Worm (Caenorhabditis elegans) whole organism, L3 larva: ENCODE measurements around the gene Y38H8A.7.

ENCODE experiments used
- ceh-9 ChIP-seq: sonication (generic microtip); optimal IDR thresholded peaks from 2 replicates; lab custom pipeline; 2018; ENCODE audit warnings: missing biosample characterization, missing genetic modification characterization
- daf-12 ChIP-seq: fragments of 150-350 bp; optimal IDR thresholded peaks from 2 replicates; lab custom pipeline; 2014; ENCODE audit warnings: missing biosample characterization, missing genetic modification reagents, missing genetic modification characterization

DNA sequence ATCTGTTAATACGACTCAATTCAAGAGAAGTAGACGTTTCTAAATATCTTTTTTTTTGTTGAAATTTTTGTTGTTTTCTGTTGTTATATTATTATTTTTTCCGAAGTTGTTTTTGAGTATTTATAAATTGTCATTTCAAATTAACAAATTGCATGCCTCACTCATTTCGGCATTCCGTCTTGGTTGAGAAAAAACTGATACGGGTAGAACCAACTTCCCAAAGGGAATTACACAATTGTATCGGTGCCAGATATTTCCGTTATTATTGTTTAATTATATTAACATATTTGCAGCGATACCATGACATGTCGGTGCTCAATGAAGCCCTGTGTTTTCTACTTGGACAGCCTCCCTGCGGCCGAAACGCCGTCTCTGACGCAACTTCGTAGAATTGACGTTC lies 26.1 kb upstream of the Y38H8A.7 start, which contains the start of gene K09B11.4:
- no peak for TF ChIP-seq daf-12 (tag; lab: Kevin White, UChicago)
- TF ChIP-seq ceh-9 (tag; lab: Kevin White, UChicago): no peak
